Fruit fly (Drosophila melanogaster) whole organism, prepupa: ENCODE data around the gene CG10029.

ENCODE experiments used
- Blimp-1 ChIP-seq: fragments of 200-800 bp; sonication (Bioruptor generic); optimal IDR thresholded peaks from 3 replicates; lab custom pipeline; 2017; ENCODE audit warnings: missing biosample characterization, missing genetic modification characterization, mild to moderate bottlenecking, moderate library complexity, missing genetic modification reagents
- CG10631 ChIP-seq: fragments of 200-800 bp; sonication (Bioruptor generic); optimal IDR thresholded peaks from 2 replicates; lab custom pipeline; 2016; ENCODE audit warnings: missing biosample characterization, missing genetic modification characterization
- CG11294 ChIP-seq: fragments of 200-800 bp; sonication (Bioruptor generic); IDR thresholded peaks from 2 replicates; pipeline ENCODE4 v1.3.6; 2022; ENCODE audit warnings: missing biosample characterization, missing genetic modification characterization
- CG11762 ChIP-seq: fragments of 200-800 bp; sonication (Bioruptor generic); optimal IDR thresholded peaks from 3 replicates; lab custom pipeline; 2016; ENCODE audit warnings: missing biosample characterization, missing genetic modification characterization; ENCODE audit not compliant: insufficient read depth
- CG11902 ChIP-seq: fragments of 200-800 bp; sonication (Bioruptor generic); optimal IDR thresholded peaks from 3 replicates; lab custom pipeline; 2016; ENCODE audit warnings: missing biosample characterization, missing genetic modification characterization
- CG15336 ChIP-seq: fragments of 200-800 bp; sonication (Bioruptor generic); IDR thresholded peaks from 2 replicates; pipeline ENCODE4 v1.3.6; 2022; ENCODE audit warnings: missing biosample characterization, missing genetic modification characterization
- CG1621 ChIP-seq: fragments of 200-800 bp; sonication (Bioruptor generic); optimal IDR thresholded peaks from 3 replicates; lab custom pipeline; 2018; ENCODE audit warnings: missing biosample characterization, mild to moderate bottlenecking, missing genetic modification characterization
- CG16779 ChIP-seq: fragments of 200-800 bp; sonication (Bioruptor generic); optimal IDR thresholded peaks from 3 replicates; lab custom pipeline; 2017; ENCODE audit warnings: missing biosample characterization, mild to moderate bottlenecking, missing genetic modification characterization
- CG3032 ChIP-seq: fragments of 200-800 bp; optimal IDR thresholded peaks from 2 replicates; lab custom pipeline; 2019; ENCODE audit warnings: missing biosample characterization, mild to moderate bottlenecking, missing genetic modification characterization, moderate library complexity
- CG32006 ChIP-seq: fragments of 200-800 bp; sonication (Bioruptor generic); optimal IDR thresholded peaks from 3 replicates; lab custom pipeline; 2017; ENCODE audit warnings: missing biosample characterization, mild to moderate bottlenecking, missing genetic modification characterization
- CG34406 ChIP-seq: fragments of 200-800 bp; sonication (Bioruptor generic); optimal IDR thresholded peaks from 3 replicates; lab custom pipeline; 2016; ENCODE audit warnings: missing biosample characterization, missing genetic modification characterization
- CG6163 ChIP-seq: fragments of 200-800 bp; sonication (Bioruptor generic); IDR thresholded peaks from 3 replicates; pipeline ENCODE4 v1.3.6; 2022; ENCODE audit warnings: missing biosample characterization, missing genetic modification characterization
- CG6276 ChIP-seq: fragments of 200-800 bp; sonication (Bioruptor generic); optimal IDR thresholded peaks from 2 replicates; lab custom pipeline; 2017; ENCODE audit warnings: missing biosample characterization, mild to moderate bottlenecking, missing genetic modification characterization
- CG8119 ChIP-seq: fragments of 200-800 bp; sonication (Bioruptor generic); IDR thresholded peaks from 3 replicates; pipeline ENCODE4 v1.3.6; 2022; ENCODE audit warnings: missing biosample characterization, missing genetic modification characterization
- CG8319 ChIP-seq: fragments of 200-800 bp; sonication (Bioruptor generic); optimal IDR thresholded peaks from 3 replicates; lab custom pipeline; 2016; ENCODE audit warnings: missing biosample characterization, missing genetic modification characterization
- Eip78C ChIP-seq: fragments of 200-800 bp; sonication (Bioruptor generic); peaks from one replicate; lab custom pipeline; 2016; ENCODE audit warnings: missing biosample characterization, missing genetic modification characterization
- Eip93F ChIP-seq: fragments of 200-800 bp; sonication (Bioruptor generic); optimal IDR thresholded peaks from 2 replicates; lab custom pipeline; 2016; ENCODE audit warnings: missing biosample characterization, mild to moderate bottlenecking, missing genetic modification characterization
- Ets21C ChIP-seq: fragments of 200-800 bp; sonication (Bioruptor generic); optimal IDR thresholded peaks from 3 replicates; lab custom pipeline; 2016; ENCODE audit warnings: missing biosample characterization, missing genetic modification characterization
- Ets96B ChIP-seq: fragments of 200-800 bp; optimal IDR thresholded peaks from 2 replicates; lab custom pipeline; 2019; ENCODE audit warnings: missing biosample characterization, mild to moderate bottlenecking, missing genetic modification characterization, moderate library complexity
- Hr39 ChIP-seq: fragments of 200-800 bp; sonication (Bioruptor generic); optimal IDR thresholded peaks from 2 replicates; lab custom pipeline; 2016; ENCODE audit warnings: missing biosample characterization, missing genetic modification characterization
- Hr4 ChIP-seq: fragments of 200-800 bp; sonication (Bioruptor generic); optimal IDR thresholded peaks from 3 replicates; lab custom pipeline; 2016; ENCODE audit warnings: missing biosample characterization, missing genetic modification characterization
- Lpt ChIP-seq: fragments of 200-800 bp; sonication (Bioruptor generic); optimal IDR thresholded peaks from 3 replicates; lab custom pipeline; 2016; ENCODE audit warnings: missing biosample characterization, missing genetic modification characterization
- OdsH ChIP-seq: fragments of 200-800 bp; sonication (Bioruptor generic); optimal IDR thresholded peaks from 3 replicates; lab custom pipeline; 2016; ENCODE audit warnings: missing biosample characterization, missing genetic modification characterization
- Smox ChIP-seq: fragments of 200-800 bp; sonication (Bioruptor generic); optimal IDR thresholded peaks from 3 replicates; lab custom pipeline; 2016; ENCODE audit warnings: missing biosample characterization, missing genetic modification characterization
- Sox102F ChIP-seq: fragments of 200-800 bp; sonication (Bioruptor generic); optimal IDR thresholded peaks from 2 replicates; lab custom pipeline; 2016; ENCODE audit warnings: missing biosample characterization, mild to moderate bottlenecking, missing genetic modification characterization
- Sox15 ChIP-seq: fragments of 200-800 bp; sonication (Bioruptor generic); optimal IDR thresholded peaks from 3 replicates; lab custom pipeline; 2016; ENCODE audit warnings: missing biosample characterization, missing genetic modification characterization
- achi ChIP-seq: fragments of 200-800 bp; sonication (Bioruptor generic); optimal IDR thresholded peaks from 3 replicates; lab custom pipeline; 2016; ENCODE audit warnings: missing biosample characterization, missing genetic modification characterization
- cyc ChIP-seq: fragments of 200-800 bp; sonication (Bioruptor generic); optimal IDR thresholded peaks from 3 replicates; lab custom pipeline; 2016; ENCODE audit warnings: missing biosample characterization, missing genetic modification characterization
- dac ChIP-seq: fragments of 200-800 bp; sonication (Bioruptor generic); optimal IDR thresholded peaks from 2 replicates; lab custom pipeline; 2017; ENCODE audit warnings: missing biosample characterization, mild to moderate bottlenecking, missing genetic modification characterization
- dsx ChIP-seq: fragments of 200-800 bp; optimal IDR thresholded peaks from 3 replicates; lab custom pipeline; 2019; ENCODE audit warnings: missing biosample characterization, mild to moderate bottlenecking, missing genetic modification characterization, moderate library complexity; ENCODE audit not compliant: poor library complexity, severe bottlenecking
- eg ChIP-seq: fragments of 200-800 bp; sonication (Bioruptor generic); IDR thresholded peaks from 3 replicates; pipeline ENCODE4 v1.3.6; 2022; ENCODE audit warnings: missing biosample characterization, missing genetic modification characterization
- esn ChIP-seq: fragments of 200-800 bp; sonication (Bioruptor generic); optimal IDR thresholded peaks from 2 replicates; lab custom pipeline; 2016; ENCODE audit warnings: missing biosample characterization, mild to moderate bottlenecking, missing genetic modification characterization, moderate library complexity
- fd59A ChIP-seq: fragments of 200-800 bp; sonication (Bioruptor generic); optimal IDR thresholded peaks from 2 replicates; lab custom pipeline; 2017; ENCODE audit warnings: missing biosample characterization, mild to moderate bottlenecking, missing genetic modification characterization, missing genetic modification reagents
- fd85E ChIP-seq: fragments of 200-800 bp; sonication (Bioruptor generic); optimal IDR thresholded peaks from 3 replicates; lab custom pipeline; 2016; ENCODE audit warnings: missing biosample characterization, missing genetic modification characterization
- fkh ChIP-seq: fragments of 200-800 bp; sonication (Bioruptor generic); optimal IDR thresholded peaks from 3 replicates; lab custom pipeline; 2017; ENCODE audit warnings: missing biosample characterization, mild to moderate bottlenecking, missing genetic modification characterization, moderate library complexity
- lz ChIP-seq: fragments of 200-800 bp; sonication (Bioruptor generic); optimal IDR thresholded peaks from 3 replicates; lab custom pipeline; 2016; ENCODE audit warnings: missing biosample characterization, missing genetic modification characterization
- net ChIP-seq: fragments of 200-800 bp; sonication (Bioruptor generic); optimal IDR thresholded peaks from 3 replicates; lab custom pipeline; 2016; ENCODE audit warnings: missing biosample characterization, missing genetic modification characterization
- salr ChIP-seq, 2 experiments: fragments of 200-800 bp; sonication (Bioruptor generic); optimal IDR thresholded peaks; 3 replicates each; lab custom pipeline; 2016 to 2018; ENCODE audit warnings: missing biosample characterization in 2 of 2, missing genetic modification characterization in 2 of 2, mild to moderate bottlenecking in 1 of 2
- ss ChIP-seq, 2 experiments: fragments of 200-800 bp; sonication (Bioruptor generic); optimal IDR thresholded peaks; 2 replicates in 1 of 2; 3 replicates in 1 of 2; lab custom pipeline; 2017 to 2018; ENCODE audit warnings: mild to moderate bottlenecking in 2 of 2, missing biosample characterization in 2 of 2, missing genetic modification characterization in 2 of 2, moderate library complexity in 1 of 2
- svp ChIP-seq: fragments of 200-800 bp; sonication (Bioruptor generic); peaks from one replicate; lab custom pipeline; 2016; ENCODE audit warnings: missing biosample characterization, missing genetic modification characterization
- topi ChIP-seq: fragments of 200-800 bp; sonication (Bioruptor generic); optimal IDR thresholded peaks from 3 replicates; lab custom pipeline; 2016; ENCODE audit warnings: missing biosample characterization, missing genetic modification characterization
- vri ChIP-seq: fragments of 200-800 bp; sonication (Bioruptor generic); optimal IDR thresholded peaks from 3 replicates; lab custom pipeline; 2016; ENCODE audit warnings: missing biosample characterization, mild to moderate bottlenecking, missing genetic modification characterization

The CG10029 gene

dm6 chr3R:7336454-7336853 is 19.4 kb upstream of the CG10029 start (continued):
- TF ChIP-seq OdsH (GFP tag; lab: Kevin White, UChicago) (peak; percentile 44), Smox (GFP tag; lab: Kevin White, UChicago) (peak; percentile 45), ss (GFP tag; optimal IDR thresholded peaks at IDR 0.05; lab: Kevin White, UChicago) (peak in 1 of 2 experiments; percentile 52), CG11762 (GFP tag; lab: Kevin White, UChicago) (peak; percentile 13), esn (GFP tag; lab: Kevin White, UChicago) (peak; percentile 64), lz (GFP tag; lab: Kevin White, UChicago) (peak; percentile 18), achi (GFP tag; lab: Kevin White, UChicago) (peak; percentile 26), Sox102F (GFP tag; lab: Kevin White, UChicago) (peak; percentile 26), CG16779 (no peak), net (GFP tag; lab: Kevin White, UChicago) (no peak), Blimp-1 (GFP tag; lab: Kevin White, UChicago) (no peak)

dm6 chr3R:7334613-7335012 is 17.6 kb upstream of the CG10029 start:
- no peak for TF ChIP-seq CG8119
- no peak for TF ChIP-seq fkh (GFP tag; lab: Kevin White, UChicago)
- no peak for TF ChIP-seq CG15336
- TF ChIP-seq vri (GFP tag; lab: Kevin White, UChicago) = peak; percentile 28
- TF ChIP-seq topi (GFP tag; lab: Kevin White, UChicago) = no peak
- no peak for TF ChIP-seq Sox15 (GFP tag; lab: Kevin White, UChicago)
- no peak for TF ChIP-seq CG3032 (tag; lab: Kevin White, UChicago)
- TF ChIP-seq eg (GFP tag; lab: Robert Waterston, UW) = no peak
- no peak for TF ChIP-seq dsx (GFP tag; lab: Kevin White, UChicago)
- TF ChIP-seq dac (GFP tag; lab: Kevin White, UChicago) = no peak
- no peak for TF ChIP-seq salr (GFP tag; optimal IDR thresholded peaks at IDR 0.05; lab: Kevin White, UChicago)
- TF ChIP-seq Eip78C (GFP tag; lab: Kevin White, UChicago) = peak; percentile 48
- TF ChIP-seq CG10631 (GFP tag; lab: Kevin White, UChicago) = peak; percentile 0
- TF ChIP-seq Hr4 (GFP tag; lab: Kevin White, UChicago) = no peak
- TF ChIP-seq CG6276 (GFP tag; lab: Kevin White, UChicago) = no peak
- TF ChIP-seq Hr39 (GFP tag; lab: Kevin White, UChicago) = no peak
- no peak for TF ChIP-seq CG11294 (GFP tag; lab: Robert Waterston, UW)
- no peak for TF ChIP-seq CG8319 (GFP tag; lab: Kevin White, UChicago)
- no peak for TF ChIP-seq fd85E
- no peak for TF ChIP-seq CG32006 (GFP tag; lab: Kevin White, UChicago)
- TF ChIP-seq net (GFP tag; lab: Kevin White, UChicago) = no peak
- TF ChIP-seq Ets96B (tag; lab: Kevin White, UChicago) = no peak
- no peak for TF ChIP-seq Ets21C (GFP tag; lab: Kevin White, UChicago)
- no peak for TF ChIP-seq achi (GFP tag; lab: Kevin White, UChicago)
- TF ChIP-seq esn (GFP tag; lab: Kevin White, UChicago) = peak; percentile 22
- no peak for TF ChIP-seq CG11762 (GFP tag; lab: Kevin White, UChicago)
- no peak for TF ChIP-seq fd59A
- TF ChIP-seq Sox102F (GFP tag; lab: Kevin White, UChicago) = no peak
- TF ChIP-seq CG1621 (tag; lab: Kevin White, UChicago) = no peak
- no peak for TF ChIP-seq cyc
- TF ChIP-seq Lpt (GFP tag; lab: Kevin White, UChicago) = no peak
- no peak for TF ChIP-seq CG11902 (GFP tag; lab: Kevin White, UChicago)
- TF ChIP-seq svp = peak; percentile 26
- no peak for TF ChIP-seq Eip93F (GFP tag; lab: Kevin White, UChicago)
- TF ChIP-seq CG34406 (GFP tag; lab: Kevin White, UChicago) = no peak
- TF ChIP-seq CG6163 (GFP tag; lab: Robert Waterston, UW) = no peak
